Fruit fly (Drosophila melanogaster) whole organism, embryonic: Measurements from ENCODE around the gene CG7557.
A peak's percentile ranks its signal among the peaks of the same experiment; 100 is the strongest.

Source experiments
- Atf6 ChIP-seq: fragments of 200-800 bp; sonication (Bioruptor generic); IDR thresholded peaks from 2 replicates; pipeline ENCODE4 v1.3.6; 2022; ENCODE audit warnings: missing biosample characterization, missing genetic modification characterization
- B-H2 ChIP-seq: fragments of 200-800 bp; sonication (Bioruptor generic); optimal IDR thresholded peaks from 2 replicates; lab custom pipeline; 2018; ENCODE audit warnings: missing biosample characterization, mild to moderate bottlenecking, missing genetic modification characterization
- CG10267 ChIP-seq: fragments of 200-800 bp; sonication (Bioruptor generic); optimal IDR thresholded peaks from 2 replicates; lab custom pipeline; 2018; ENCODE audit warnings: missing biosample characterization, mild to moderate bottlenecking, missing genetic modification characterization, moderate library complexity
- CG10979 ChIP-seq: fragments of 200-800 bp; sonication (Bioruptor generic); optimal IDR thresholded peaks from 2 replicates; lab custom pipeline; 2018; ENCODE audit warnings: missing biosample characterization, mild to moderate bottlenecking, missing genetic modification characterization, moderate library complexity
- CG11085 ChIP-seq: fragments of 200-800 bp; sonication (Bioruptor generic); IDR thresholded peaks from 2 replicates; pipeline ENCODE4 v1.3.6; 2022; ENCODE audit warnings: missing biosample characterization, missing genetic modification characterization
- CG11696 ChIP-seq: fragments of 200-800 bp; sonication (Bioruptor generic); IDR thresholded peaks from 2 replicates; pipeline ENCODE4 v1.3.6; 2022; ENCODE audit warnings: missing biosample characterization, missing genetic modification characterization
- CG13296 ChIP-seq: fragments of 200-800 bp; sonication (Bioruptor generic); optimal IDR thresholded peaks from 3 replicates; lab custom pipeline; 2018; ENCODE audit warnings: missing biosample characterization, mild to moderate bottlenecking, missing genetic modification characterization
- CG13624 ChIP-seq: fragments of 200-800 bp; sonication (Bioruptor generic); optimal IDR thresholded peaks from 2 replicates; lab custom pipeline; 2016; ENCODE audit warnings: missing biosample characterization, missing genetic modification characterization
- CG15073 ChIP-seq: fragments of 200-800 bp; sonication (Bioruptor generic); optimal IDR thresholded peaks from 2 replicates; lab custom pipeline; 2016; ENCODE audit warnings: missing biosample characterization, missing genetic modification characterization
- CG15269 ChIP-seq: fragments of 200-800 bp; sonication (Bioruptor generic); optimal IDR thresholded peaks from 2 replicates; lab custom pipeline; 2018; ENCODE audit warnings: missing biosample characterization, mild to moderate bottlenecking, missing genetic modification characterization, moderate library complexity
- CG1603 ChIP-seq: fragments of 200-800 bp; sonication (Bioruptor generic); optimal IDR thresholded peaks from 2 replicates; lab custom pipeline; 2019; ENCODE audit warnings: missing biosample characterization, mild to moderate bottlenecking, missing genetic modification characterization, moderate library complexity
- CG16863 ChIP-seq: fragments of 200-800 bp; sonication (Bioruptor generic); optimal IDR thresholded peaks from 3 replicates; lab custom pipeline; 2016; ENCODE audit warnings: missing biosample characterization, missing genetic modification characterization
- CG17385 ChIP-seq: fragments of 200-800 bp; sonication (Bioruptor generic); optimal IDR thresholded peaks from 3 replicates; lab custom pipeline; 2018; ENCODE audit warnings: missing biosample characterization, mild to moderate bottlenecking, missing genetic modification characterization
- CG17568 ChIP-seq: fragments of 200-800 bp; sonication (Bioruptor generic); optimal IDR thresholded peaks from 2 replicates; lab custom pipeline; 2018; ENCODE audit warnings: missing biosample characterization, mild to moderate bottlenecking, missing genetic modification characterization, moderate library complexity
- CG2202 ChIP-seq: fragments of 200-800 bp; sonication (Bioruptor generic); optimal IDR thresholded peaks from 2 replicates; lab custom pipeline; 2018; ENCODE audit warnings: missing biosample characterization, mild to moderate bottlenecking, missing genetic modification characterization
- CG3065 ChIP-seq: fragments of 200-800 bp; sonication (Bioruptor generic); optimal IDR thresholded peaks from 2 replicates; lab custom pipeline; 2016; ENCODE audit warnings: missing biosample characterization, missing genetic modification characterization
- CG42726 ChIP-seq: fragments of 200-800 bp; sonication (Bioruptor generic); IDR thresholded peaks from 2 replicates; pipeline ENCODE4 v1.3.6; 2022; ENCODE audit warnings: missing biosample characterization, missing genetic modification characterization; ENCODE audit not compliant: partially characterized antibody
- CG7963 ChIP-seq: fragments of 200-800 bp; sonication (Bioruptor generic); IDR thresholded peaks from 3 replicates; pipeline ENCODE4 v1.3.6; 2022; ENCODE audit warnings: missing biosample characterization, missing genetic modification characterization; ENCODE audit not compliant: partially characterized antibody
- CkIIα-i1 ChIP-seq: fragments of 200-800 bp; sonication (Bioruptor generic); IDR thresholded peaks from 2 replicates; pipeline ENCODE4 v1.3.6; 2022; ENCODE audit warnings: missing biosample characterization, missing genetic modification characterization
- Dad ChIP-seq: fragments of 200-800 bp; sonication (Bioruptor generic); optimal IDR thresholded peaks from 3 replicates; lab custom pipeline; 2016; ENCODE audit warnings: missing biosample characterization, missing genetic modification characterization
- Dbx ChIP-seq: fragments of 200-800 bp; sonication (Bioruptor generic); IDR thresholded peaks from 3 replicates; pipeline ENCODE4 v1.3.6; 2022; ENCODE audit warnings: missing biosample characterization, missing genetic modification characterization
- Deaf1 ChIP-seq: fragments of 200-800 bp; optimal IDR thresholded peaks from 3 replicates; lab custom pipeline; 2019; ENCODE audit warnings: missing biosample characterization, mild to moderate bottlenecking, missing genetic modification characterization, moderate library complexity
- Dek ChIP-seq: fragments of 200-800 bp; sonication (Bioruptor generic); optimal IDR thresholded peaks from 3 replicates; lab custom pipeline; 2019; ENCODE audit warnings: missing biosample characterization, mild to moderate bottlenecking, missing genetic modification characterization, moderate library complexity
- E2f2 ChIP-seq: fragments of 200-800 bp; sonication (Bioruptor generic); IDR thresholded peaks from 2 replicates; pipeline ENCODE4 v1.3.6; 2022; ENCODE audit warnings: missing biosample characterization, missing genetic modification characterization
- HHEX ChIP-seq: fragments of 200-800 bp; sonication (Bioruptor generic); optimal IDR thresholded peaks from 3 replicates; lab custom pipeline; 2017; ENCODE audit warnings: missing biosample characterization, mild to moderate bottlenecking, missing genetic modification characterization, missing genetic modification reagents
- Mes4 ChIP-seq: fragments of 200-800 bp; sonication (Bioruptor generic); optimal IDR thresholded peaks from 2 replicates; lab custom pipeline; 2016; ENCODE audit warnings: missing biosample characterization, missing genetic modification characterization
- Nf-YA ChIP-seq: fragments of 200-800 bp; sonication (Bioruptor generic); IDR thresholded peaks from 2 replicates; pipeline ENCODE4 v1.3.6; 2022; ENCODE audit warnings: missing biosample characterization, missing genetic modification characterization
- Ptx1 ChIP-seq: fragments of 200-800 bp; sonication (Bioruptor generic); IDR thresholded peaks from 2 replicates; pipeline ENCODE4 v1.3.6; 2022; ENCODE audit warnings: missing biosample characterization, missing genetic modification characterization
- Ravus ChIP-seq: fragments of 200-800 bp; sonication (Bioruptor generic); IDR thresholded peaks from 2 replicates; pipeline ENCODE4 v1.3.6; 2022; ENCODE audit warnings: missing biosample characterization, missing genetic modification characterization
- al ChIP-seq: fragments of 200-800 bp; sonication (Bioruptor generic); IDR thresholded peaks from 2 replicates; pipeline ENCODE4 v1.3.6; 2022; ENCODE audit warnings: missing biosample characterization, missing genetic modification characterization
- cato ChIP-seq: fragments of 200-800 bp; sonication (Bioruptor generic); optimal IDR thresholded peaks from 2 replicates; lab custom pipeline; 2016; ENCODE audit warnings: missing biosample characterization, missing genetic modification characterization, borderline replicate concordance
- ci ChIP-seq: fragments of 200-800 bp; sonication (Bioruptor generic); IDR thresholded peaks from 3 replicates; pipeline ENCODE4 v1.3.6; 2022; ENCODE audit warnings: missing biosample characterization, missing genetic modification characterization
- dmrt99B ChIP-seq: fragments of 200-800 bp; sonication (Bioruptor generic); optimal IDR thresholded peaks from 2 replicates; lab custom pipeline; 2018; ENCODE audit warnings: missing biosample characterization, mild to moderate bottlenecking, missing genetic modification characterization, moderate library complexity
- emc ChIP-seq: fragments of 200-800 bp; sonication (Bioruptor generic); optimal IDR thresholded peaks from 2 replicates; lab custom pipeline; 2016; ENCODE audit warnings: missing biosample characterization, missing genetic modification characterization
- esg ChIP-seq: fragments of 200-800 bp; sonication (Bioruptor generic); conservative IDR thresholded peaks from 2 replicates; pipeline ENCODE4 v1.3.6; 2022; ENCODE audit warnings: missing biosample characterization, missing genetic modification characterization
- gce ChIP-seq: fragments of 200-800 bp; sonication (Bioruptor generic); IDR thresholded peaks from 3 replicates; pipeline ENCODE4 v1.3.6; 2022; ENCODE audit warnings: missing biosample characterization, missing genetic modification characterization
- grn ChIP-seq: fragments of 200-800 bp; sonication (Bioruptor generic); optimal IDR thresholded peaks from 3 replicates; lab custom pipeline; 2017; ENCODE audit warnings: missing biosample characterization, missing genetic modification characterization
- lilli ChIP-seq: fragments of 200-800 bp; sonication (Bioruptor generic); optimal IDR thresholded peaks from 3 replicates; lab custom pipeline; 2016; ENCODE audit warnings: missing biosample characterization, missing genetic modification characterization
- lov ChIP-seq, 2 experiments: fragments of 200-800 bp in 1 of 2; fragments of >200 bp in 1 of 2; sonication (Bioruptor generic) in 1 of 2; IDR thresholded peaks in 1 of 2; optimal IDR thresholded peaks in 1 of 2; 2 replicates in 1 of 2; 3 replicates in 1 of 2; pipeline versions ENCODE4 v1.3.6 to Lab custom; 2017 to 2022; ENCODE audit warnings: missing biosample characterization in 1 of 2, missing genetic modification characterization in 1 of 2
- phol ChIP-seq: fragments of 200-800 bp; sonication (Bioruptor generic); optimal IDR thresholded peaks from 3 replicates; lab custom pipeline; 2018; ENCODE audit warnings: missing biosample characterization, mild to moderate bottlenecking, missing genetic modification characterization, moderate library complexity
- pita ChIP-seq: fragments of 200-800 bp; sonication (Bioruptor generic); optimal IDR thresholded peaks from 2 replicates; lab custom pipeline; 2017; ENCODE audit warnings: missing biosample characterization, mild to moderate bottlenecking, missing genetic modification characterization
- pum ChIP-seq: fragments of 200-800 bp; sonication (Bioruptor generic); optimal IDR thresholded peaks from 2 replicates; lab custom pipeline; 2016; ENCODE audit warnings: missing biosample characterization, missing genetic modification characterization
- ranshi ChIP-seq: fragments of 200-800 bp; sonication (Bioruptor generic); IDR thresholded peaks from 2 replicates; pipeline ENCODE4 v1.3.6; 2022; ENCODE audit warnings: missing biosample characterization, missing genetic modification characterization
- sc ChIP-seq, 3 experiments: fragments of >200 bp in 2 of 3; fragments of 200-800 bp in 1 of 3; sonication (Bioruptor generic) in 1 of 3; optimal IDR thresholded peaks; 2 replicates in 2 of 3; 3 replicates in 1 of 3; lab custom pipeline; 2017; ENCODE audit warnings: mild to moderate bottlenecking in 1 of 3, missing biosample characterization in 1 of 3, missing genetic modification characterization in 1 of 3, missing genetic modification reagents in 1 of 3
- tll ChIP-seq, 2 experiments: fragments of 200-800 bp in 1 of 2; fragments of >200 bp in 1 of 2; sonication (Bioruptor generic) in 1 of 2; optimal IDR thresholded peaks; 2 replicates each; lab custom pipeline; 2017 to 2019; ENCODE audit warnings: missing biosample characterization in 2 of 2, missing genetic modification characterization in 2 of 2, mild to moderate bottlenecking in 1 of 2, moderate library complexity in 1 of 2
- tup ChIP-seq: fragments of 200-800 bp; sonication (Bioruptor generic); optimal IDR thresholded peaks from 2 replicates; lab custom pipeline; 2016; ENCODE audit warnings: missing biosample characterization, mild to moderate bottlenecking, missing genetic modification characterization, moderate library complexity
- vnd ChIP-seq: fragments of 200-800 bp; sonication (Bioruptor generic); IDR thresholded peaks from 3 replicates; pipeline ENCODE4 v1.3.6; 2022; ENCODE audit warnings: missing biosample characterization, missing genetic modification characterization; ENCODE audit not compliant: partially characterized antibody
- wor ChIP-seq: fragments of 200-800 bp; sonication (Bioruptor generic); IDR thresholded peaks from 2 replicates; pipeline ENCODE4 v1.3.6; 2022; ENCODE audit warnings: missing biosample characterization, missing genetic modification characterization

CG7557 gene

dm6 chr3L:11431251-11431925, 13.6 kb upstream of the CG7557 start (continued):
- TF ChIP-seq CG17385 (GFP tag; lab: Kevin White, UChicago) (peak; percentile 64), E2f2 (GFP tag; lab: Robert Waterston, UW) (peak; percentile 36; the same call in 1 of the 2 replicates), cato (peak; percentile 38), Dbx (GFP tag; lab: Robert Waterston, UW) (0 out of 3 replicates have a peak, but pooled peaks have one; percentile 55), lov (optimal IDR thresholded peaks at IDR 0.05; lab: Kevin White, UChicago) (no peak), lov (GFP tag; IDR thresholded peaks at IDR 0.05; lab: Robert Waterston, UW) (no peak), CG2202 (tag; lab: Kevin White, UChicago) (peak; percentile 17), CkIIα-i1 (GFP tag; lab: Robert Waterston, UW) (no peak), CG13624 (GFP tag; lab: Kevin White, UChicago) (peak; percentile 8), ci (GFP tag; lab: Robert Waterston, UW) (peak; percentile 89), sc (optimal IDR thresholded peaks at IDR 0.05; lab: Kevin White, UChicago) (no peak), sc (GFP tag; optimal IDR thresholded peaks at IDR 0.05; lab: Kevin White, UChicago) (peak; percentile 14), tup (GFP tag; lab: Kevin White, UChicago) (peak; percentile 50), ranshi (GFP tag; lab: Robert Waterston, UW) (peak; percentile 64; the same call in 1 of the 2 replicates), lilli (peak; percentile 80), CG3065 (GFP tag; lab: Kevin White, UChicago) (peak; percentile 50), CG15073 (GFP tag; lab: Kevin White, UChicago) (peak; percentile 42), pum (peak; percentile 56), phol (tag; lab: Kevin White, UChicago) (peak; percentile 59), CG10267 (tag; lab: Kevin White, UChicago) (peak; percentile 24), vnd (GFP tag; lab: Robert Waterston, UW) (no peak), pita (no peak), HHEX (GFP tag; lab: Kevin White, UChicago) (peak; percentile 66), Ptx1 (GFP tag; lab: Robert Waterston, UW) (peak; percentile 87), esg (peak; percentile 81), tll (GFP tag; optimal IDR thresholded peaks at IDR 0.05; lab: Kevin White, UChicago) (no peak), CG11696 (GFP tag; lab: Robert Waterston, UW) (peak; percentile 50), CG42726 (GFP tag; lab: Robert Waterston, UW) (no peak), Atf6 (GFP tag; lab: Robert Waterston, UW) (peak; percentile 78), gce (GFP tag; lab: Robert Waterston, UW) (no peak), dmrt99B (tag; lab: Kevin White, UChicago) (peak; percentile 82), CG13296 (peak; percentile 47), grn (GFP tag; lab: Kevin White, UChicago) (no peak), wor (GFP tag; lab: Robert Waterston, UW) (peak; percentile 69), Deaf1 (tag; lab: Kevin White, UChicago) (no peak), CG16863 (GFP tag; lab: Kevin White, UChicago) (peak; percentile 67), B-H2 (GFP tag; lab: Kevin White, UChicago) (peak; percentile 27), CG7963 (GFP tag; lab: Robert Waterston, UW) (no peak), al (GFP tag; lab: Robert Waterston, UW) (peak; percentile 66), CG17568 (GFP tag; lab: Kevin White, UChicago) (peak; percentile 61), Mes4 (GFP tag; lab: Kevin White, UChicago) (peak; percentile 49), Ravus (GFP tag; lab: Robert Waterston, UW) (peak; percentile 26; the same call in 1 of the 2 replicates), Dek (tag; lab: Kevin White, UChicago) (peak; percentile 69), Dad (GFP tag; lab: Kevin White, UChicago) (peak; percentile 41), CG10979 (tag; lab: Kevin White, UChicago) (no peak), CG1603 (tag; lab: Kevin White, UChicago) (peak; percentile 83), emc (GFP tag; lab: Kevin White, UChicago) (no peak), Nf-YA (GFP tag; lab: Robert Waterston, UW) (no peak), CG11085 (GFP tag; lab: Robert Waterston, UW) (peak; percentile 48; the same call in 1 of the 2 replicates), CG15269 (tag; lab: Kevin White, UChicago) (peak; percentile 89)
